Worm (Caenorhabditis elegans) whole organism, young adult: ENCODE measurements around the gene lpr-4.
A peak's percentile ranks its signal among the peaks of the same experiment; 100 is the strongest.

Experiments
- B0019.2 ChIP-seq: fragments of 200-800 bp; sonication (Bioruptor generic); conservative IDR thresholded peaks from 2 replicates; pipeline ENCODE4 v1.3.6; 2022; ENCODE audit warnings: missing genetic modification reagents, missing genetic modification characterization, missing compliant biosample characterization
- D2030.7 ChIP-seq: fragments of 200-800 bp; sonication (Bioruptor generic); IDR thresholded peaks from 2 replicates; pipeline ENCODE4 v1.3.6; 2022; ENCODE audit warnings: missing genetic modification reagents, missing genetic modification characterization, missing compliant biosample characterization
- F23B12.7 ChIP-seq: sonication (generic microtip); optimal IDR thresholded peaks from 2 replicates; lab custom pipeline; 2017; ENCODE audit warnings: missing genetic modification characterization, mild to moderate bottlenecking, missing compliant biosample characterization, antibody characterized with exemption, moderate library complexity; ENCODE audit not compliant: insufficient read depth
- F37B4.10 ChIP-seq: fragments of 200-800 bp; sonication (Bioruptor generic); IDR thresholded peaks from 2 replicates; pipeline ENCODE4 v1.3.6; 2022; ENCODE audit warnings: missing genetic modification characterization, missing compliant biosample characterization
- F39B2.1 ChIP-seq: fragments of 200-800 bp; sonication (Bioruptor generic); IDR thresholded peaks from 2 replicates; pipeline ENCODE4 v1.3.6; 2022; ENCODE audit warnings: missing genetic modification reagents, missing genetic modification characterization, missing compliant biosample characterization
- F52B5.7 ChIP-seq: sonication (generic microtip); optimal IDR thresholded peaks from 2 replicates; lab custom pipeline; 2016; ENCODE audit warnings: mild to moderate bottlenecking, missing genetic modification characterization, missing compliant biosample characterization
- K12H6.12 ChIP-seq: fragments of 200-800 bp; sonication (Bioruptor generic); optimal IDR thresholded peaks from 2 replicates; lab custom pipeline; 2018; ENCODE audit warnings: mild to moderate bottlenecking, missing genetic modification characterization, missing compliant biosample characterization
- Y53G8AR.9 ChIP-seq: fragments of 200-800 bp; sonication (Bioruptor generic); conservative IDR thresholded peaks from 2 replicates; pipeline ENCODE4 v1.3.6; 2022; ENCODE audit warnings: missing genetic modification reagents, missing genetic modification characterization, missing compliant biosample characterization
- Y67H2A.10 ChIP-seq: fragments of 200-800 bp; sonication (Bioruptor generic); conservative IDR thresholded peaks from 2 replicates; pipeline ENCODE4 v1.3.6; 2022; ENCODE audit warnings: missing genetic modification reagents, missing genetic modification characterization, missing compliant biosample characterization
- aptf-2 ChIP-seq: fragments of 200-800 bp; sonication (Bioruptor generic); conservative IDR thresholded peaks from 2 replicates; pipeline ENCODE4 v1.3.6; 2022; ENCODE audit warnings: missing genetic modification reagents, missing genetic modification characterization, missing compliant biosample characterization
- bed-1 ChIP-seq: fragments of 200-800 bp; sonication (Bioruptor generic); IDR thresholded peaks from 2 replicates; pipeline ENCODE4 v1.3.6; 2022; ENCODE audit warnings: missing genetic modification reagents, missing genetic modification characterization, missing compliant biosample characterization
- ccch-3 ChIP-seq: fragments of 200-800 bp; sonication (Bioruptor generic); optimal IDR thresholded peaks from 2 replicates; lab custom pipeline; 2018; ENCODE audit warnings: mild to moderate bottlenecking, missing genetic modification characterization, missing compliant biosample characterization
- cebp-1 ChIP-seq, 2 experiments: fragments of 200-800 bp in 1 of 2; sonication (Bioruptor generic) in 1 of 2; sonication (generic microtip) in 1 of 2; IDR thresholded peaks in 1 of 2; optimal IDR thresholded peaks in 1 of 2; 2 replicates each; pipeline versions ENCODE4 v1.3.6 to Lab custom; 2017 to 2022; ENCODE audit warnings: missing compliant biosample characterization in 2 of 2, missing genetic modification characterization in 2 of 2, mild to moderate bottlenecking in 1 of 2, missing genetic modification reagents in 1 of 2, moderate library complexity in 1 of 2
- die-1 ChIP-seq: sonication (generic microtip); optimal IDR thresholded peaks from 2 replicates; lab custom pipeline; 2016; ENCODE audit warnings: missing genotype, mild to moderate bottlenecking, missing genetic modification characterization, missing compliant biosample characterization
- dox-1 ChIP-seq: fragments of 200-800 bp; sonication (Bioruptor generic); IDR thresholded peaks from 2 replicates; pipeline ENCODE4 v1.3.6; 2022; ENCODE audit warnings: missing genetic modification reagents, missing genetic modification characterization, missing compliant biosample characterization
- efl-1 ChIP-seq: fragments of 150-350 bp; optimal IDR thresholded peaks from 2 replicates; lab custom pipeline; 2014; ENCODE audit warnings: missing biosample characterization, missing genetic modification reagents, missing genetic modification characterization
- egrh-3 ChIP-seq: fragments of 200-800 bp; sonication (Bioruptor generic); IDR thresholded peaks from 2 replicates; pipeline ENCODE4 v1.3.6; 2022; ENCODE audit warnings: missing genetic modification reagents, missing genetic modification characterization, missing compliant biosample characterization
- hmg-1.2 ChIP-seq: fragments of 200-800 bp; sonication (Bioruptor generic); IDR thresholded peaks from 2 replicates; pipeline ENCODE4 v1.3.6; 2022; ENCODE audit warnings: missing genetic modification reagents, missing genetic modification characterization, missing compliant biosample characterization
- hmg-20 ChIP-seq: fragments of 200-800 bp; sonication (Bioruptor generic); IDR thresholded peaks from 2 replicates; pipeline ENCODE4 v1.3.6; 2022; ENCODE audit warnings: missing genetic modification reagents, missing genetic modification characterization, missing compliant biosample characterization
- lin-40 ChIP-seq: sonication (generic microtip); optimal IDR thresholded peaks from 2 replicates; lab custom pipeline; 2016; ENCODE audit warnings: missing genetic modification characterization, mild to moderate bottlenecking, missing compliant biosample characterization, missing genotype, missing genetic modification reagents
- lin-54 ChIP-seq: fragments of 200-800 bp; sonication (Bioruptor generic); optimal IDR thresholded peaks from 2 replicates; lab custom pipeline; 2018; ENCODE audit warnings: mild to moderate bottlenecking, missing genetic modification characterization, missing compliant biosample characterization
- mxl-1 ChIP-seq: sonication (generic microtip); optimal IDR thresholded peaks from 2 replicates; lab custom pipeline; 2016; ENCODE audit warnings: missing genetic modification characterization, missing compliant biosample characterization
- nfyb-1 ChIP-seq: fragments of 200-800 bp; sonication (Bioruptor generic); IDR thresholded peaks from 2 replicates; pipeline ENCODE4 v1.3.6; 2022; ENCODE audit warnings: missing genetic modification reagents, missing genetic modification characterization, missing compliant biosample characterization
- nhr-27 ChIP-seq: fragments of 200-800 bp; sonication (Bioruptor generic); optimal IDR thresholded peaks from 2 replicates; lab custom pipeline; 2018; ENCODE audit warnings: mild to moderate bottlenecking, missing genetic modification characterization, moderate library complexity, missing compliant biosample characterization
- nhr-80 ChIP-seq: sonication (generic microtip); optimal IDR thresholded peaks from 2 replicates; lab custom pipeline; 2016; ENCODE audit warnings: missing genetic modification characterization, missing compliant biosample characterization
- pbrm-1 ChIP-seq: fragments of 200-800 bp; sonication (Bioruptor generic); IDR thresholded peaks from 2 replicates; pipeline ENCODE4 v1.3.6; 2022; ENCODE audit warnings: missing genetic modification reagents, missing genetic modification characterization, missing compliant biosample characterization
- pha-4 ChIP-seq: fragments of 150-350 bp; sonication (generic microtip); optimal IDR thresholded peaks from 2 replicates; lab custom pipeline; 2014; ENCODE audit warnings: missing biosample characterization, missing genetic modification reagents, missing genetic modification characterization
- rpc-1 ChIP-seq, 2 experiments: fragments of 150-350 bp in 1 of 2; sonication (generic microtip) in 1 of 2; optimal IDR thresholded peaks; 2 replicates each; lab custom pipeline; 2014 to 2018; ENCODE audit warnings: missing biosample characterization in 1 of 2, missing genetic modification characterization in 1 of 2, missing genetic modification reagents in 1 of 2, missing genotype in 1 of 2
- tlf-1 ChIP-seq: fragments of 200-800 bp; sonication (Bioruptor generic); optimal IDR thresholded peaks from 2 replicates; lab custom pipeline; 2018; ENCODE audit warnings: mild to moderate bottlenecking, missing genetic modification characterization, missing compliant biosample characterization
- zfh-2 ChIP-seq: fragments of 200-800 bp; sonication (Bioruptor generic); conservative IDR thresholded peaks from 2 replicates; pipeline ENCODE4 v1.3.6; 2022; ENCODE audit warnings: missing genetic modification reagents, missing genetic modification characterization, missing compliant biosample characterization
- ztf-18 ChIP-seq: sonication (generic microtip); optimal IDR thresholded peaks from 2 replicates; lab custom pipeline; 2016; ENCODE audit warnings: missing genotype, mild to moderate bottlenecking, missing genetic modification characterization, missing compliant biosample characterization
- ztf-28 ChIP-seq: fragments of 200-800 bp; sonication (Bioruptor generic); IDR thresholded peaks from 2 replicates; pipeline ENCODE4 v1.3.6; 2022; ENCODE audit warnings: missing genetic modification reagents, missing genetic modification characterization, missing compliant biosample characterization
- ztf-6 ChIP-seq: fragments of 200-800 bp; sonication (Bioruptor generic); IDR thresholded peaks from 2 replicates; pipeline ENCODE4 v1.3.6; 2022; ENCODE audit warnings: missing genetic modification reagents, missing genetic modification characterization, missing compliant biosample characterization

The lpr-4 gene

DNA sequence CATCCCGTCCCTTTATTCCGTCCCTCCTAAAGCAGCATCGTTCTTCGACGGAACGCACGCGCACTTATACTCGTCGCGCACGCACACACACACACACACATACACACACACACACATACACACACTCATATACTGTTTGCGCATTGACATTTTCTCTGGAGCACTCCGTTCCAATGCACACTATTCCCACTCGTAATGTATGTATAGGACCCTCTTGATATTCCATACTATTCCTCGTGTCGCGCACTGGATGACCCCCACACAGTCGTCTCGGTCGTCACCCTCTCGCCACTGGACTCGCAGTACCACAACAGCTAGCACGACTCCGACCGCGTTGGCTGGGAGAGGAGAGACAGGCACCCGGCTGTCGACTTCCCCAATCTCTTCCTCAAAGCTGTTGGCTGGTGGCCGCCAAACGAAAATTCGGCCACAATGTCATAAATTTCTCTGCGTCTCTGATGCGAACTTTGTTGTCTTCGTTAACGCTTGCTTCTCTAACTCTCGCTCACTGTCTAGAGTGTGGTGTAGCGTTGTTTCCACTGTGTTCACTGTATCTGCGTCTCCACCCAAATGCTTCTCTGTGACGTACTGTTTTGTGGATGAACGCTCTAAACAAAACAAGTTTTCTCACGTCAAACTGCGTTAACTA is 33.8 kb upstream of the lpr-4 start (continued):
- TF ChIP-seq F23B12.7 = no peak
- TF ChIP-seq tlf-1 (GFP tag; lab: Kevin White, UChicago) = no peak
- TF ChIP-seq lin-54 (GFP tag; lab: Kevin White, UChicago) = peak; percentile 2
- no peak for TF ChIP-seq ccch-3 (GFP tag; lab: Kevin White, UChicago)
- no peak for TF ChIP-seq Y53G8AR.9 (GFP tag; lab: Robert Waterston, UW)

DNA sequence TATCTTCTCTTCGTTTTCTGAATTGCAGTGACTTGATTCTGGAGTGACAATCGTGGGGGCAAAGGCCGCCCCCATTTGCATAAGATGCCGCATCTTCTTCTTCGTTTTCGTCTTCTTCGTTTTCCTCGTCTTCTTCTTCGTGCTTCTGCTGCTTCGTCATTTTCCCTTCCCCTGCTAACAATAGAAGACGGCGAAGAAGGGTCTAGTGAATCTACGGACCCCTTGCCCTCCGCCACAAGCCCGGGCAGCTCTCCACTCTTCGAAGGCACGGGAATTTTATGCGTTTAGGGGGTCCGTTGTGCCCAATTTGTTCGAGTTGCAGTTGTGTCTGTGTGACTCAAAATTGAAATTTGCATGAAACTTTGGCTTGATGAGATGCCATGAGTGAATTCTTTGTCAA is 33.1 kb upstream of the lpr-4 start:
- 0 out of 2 replicates have a peak, but pooled peaks have one; percentile 18 for TF ChIP-seq ztf-28 (GFP tag; lab: Robert Waterston, UW)
- TF ChIP-seq nfyb-1 (GFP tag; lab: Robert Waterston, UW) = 0 out of 2 replicates have a peak, but pooled peaks have one; percentile 38
- TF ChIP-seq mxl-1 (tag; lab: Kevin White, UChicago) = no peak
- 0 out of 2 replicates have a peak, but pooled peaks have one; percentile 11 for TF ChIP-seq pbrm-1 (GFP tag; lab: Robert Waterston, UW)
- 0 out of 2 replicates have a peak, but pooled peaks have one; percentile 9 for TF ChIP-seq zfh-2 (GFP tag; lab: Robert Waterston, UW)

DNA sequence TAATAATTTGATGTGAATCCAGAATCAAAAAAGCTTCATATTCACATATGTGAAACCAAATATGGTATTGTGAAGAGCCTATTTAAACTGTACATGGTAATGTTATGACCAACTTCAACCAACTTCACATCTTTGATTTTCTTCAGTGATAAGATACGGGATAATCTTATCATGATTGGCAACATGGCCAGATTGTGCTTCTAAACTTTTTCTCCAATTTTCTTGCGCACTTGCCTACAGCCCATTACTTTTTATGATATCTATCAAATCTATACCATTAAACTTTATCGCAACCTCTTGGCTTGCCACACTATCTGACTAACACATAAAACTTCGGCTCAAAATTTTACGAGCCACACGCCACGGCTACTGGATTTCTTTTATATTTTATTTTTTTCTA is 32.5 kb upstream of the lpr-4 start:
- TF ChIP-seq ztf-18 = no peak
- TF ChIP-seq, all 124 proteins: peak for 0

DNA sequence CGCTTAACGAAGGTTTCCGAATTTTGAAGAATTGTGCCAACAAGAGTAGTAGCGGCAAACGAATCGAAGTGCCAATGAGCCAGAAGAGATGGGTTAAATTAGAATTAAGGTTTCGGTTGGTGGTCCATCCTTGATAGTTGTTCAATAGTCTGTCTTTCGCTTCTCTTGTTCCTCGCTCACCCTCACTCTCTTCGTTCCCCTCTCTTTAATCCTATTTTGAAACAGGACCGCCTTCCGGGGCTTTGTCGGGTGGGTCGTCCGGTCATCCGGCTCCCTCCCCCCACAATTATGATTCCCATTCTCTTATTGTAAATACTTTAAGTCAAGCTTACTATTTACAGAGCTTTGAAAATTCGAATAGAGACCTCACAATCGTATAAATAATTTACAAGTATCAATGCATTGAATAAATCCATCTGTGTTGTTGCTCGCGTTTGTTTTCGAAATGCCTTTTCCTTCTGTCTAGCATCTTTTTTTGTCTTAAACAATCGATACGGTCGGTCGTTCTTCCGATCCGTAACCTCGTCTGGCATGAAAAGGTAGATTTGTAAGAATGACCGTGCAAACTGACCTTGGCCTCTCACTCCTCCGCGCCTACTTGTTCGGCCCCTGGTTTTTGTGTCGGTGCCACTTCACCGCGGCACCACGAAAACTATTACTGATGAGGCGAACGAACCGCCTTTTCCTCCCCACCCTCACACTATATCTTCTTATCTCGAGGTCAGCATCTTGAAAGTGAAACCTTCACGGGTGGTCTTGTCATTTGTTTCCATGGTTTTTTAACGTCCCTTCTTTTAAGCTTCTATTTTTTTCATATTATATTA is 31.6 kb upstream of the lpr-4 start:
- 0 out of 2 replicates have a peak, but pooled peaks have one; percentile 47 for TF ChIP-seq F37B4.10 (GFP tag; lab: Robert Waterston, UW)
- 0 out of 2 replicates have a peak, but pooled peaks have one; percentile 18 for TF ChIP-seq zfh-2 (GFP tag; lab: Robert Waterston, UW)
- no peak for TF ChIP-seq D2030.7 (GFP tag; lab: Robert Waterston, UW)
- TF ChIP-seq, all 124 proteins: peak for 2

DNA sequence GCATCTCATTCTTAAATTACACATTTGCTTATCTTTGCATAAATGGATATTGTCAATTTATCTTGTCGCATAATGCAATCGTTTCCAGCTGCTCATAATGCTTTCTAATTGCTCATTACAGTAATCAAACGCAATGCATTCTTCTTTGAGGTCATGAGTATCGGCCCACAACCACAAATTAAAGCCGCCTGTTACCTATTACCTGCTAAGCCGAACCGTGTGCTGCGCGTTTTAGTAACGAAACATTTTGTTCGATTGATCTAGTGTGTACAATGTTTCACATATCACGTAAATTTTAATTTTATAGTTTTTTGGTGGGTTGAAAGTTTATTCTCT is 31.0 kb upstream of the lpr-4 start:
- no peak for TF ChIP-seq bed-1 (GFP tag; lab: Robert Waterston, UW)
- TF ChIP-seq Y67H2A.10 = no peak
- TF ChIP-seq hmg-1.2 (GFP tag; lab: Robert Waterston, UW) = no peak
- TF ChIP-seq nhr-27 (tag; lab: Kevin White, UChicago) = no peak
- no peak for TF ChIP-seq rpc-1 (optimal IDR thresholded peaks at IDR 0.05; lab: Kevin White, UChicago)
- no peak for TF ChIP-seq rpc-1 (tag; optimal IDR thresholded peaks at IDR 0.05; lab: Kevin White, UChicago)
- TF ChIP-seq pha-4 = no peak
- TF ChIP-seq F52B5.7 (tag; lab: Kevin White, UChicago) = no peak
- no peak for TF ChIP-seq aptf-2 (GFP tag; lab: Robert Waterston, UW)
- no peak for TF ChIP-seq F39B2.1 (GFP tag; lab: Robert Waterston, UW)
- no peak for TF ChIP-seq dox-1
- TF ChIP-seq ztf-6 = no peak
- no peak for TF ChIP-seq B0019.2

DNA sequence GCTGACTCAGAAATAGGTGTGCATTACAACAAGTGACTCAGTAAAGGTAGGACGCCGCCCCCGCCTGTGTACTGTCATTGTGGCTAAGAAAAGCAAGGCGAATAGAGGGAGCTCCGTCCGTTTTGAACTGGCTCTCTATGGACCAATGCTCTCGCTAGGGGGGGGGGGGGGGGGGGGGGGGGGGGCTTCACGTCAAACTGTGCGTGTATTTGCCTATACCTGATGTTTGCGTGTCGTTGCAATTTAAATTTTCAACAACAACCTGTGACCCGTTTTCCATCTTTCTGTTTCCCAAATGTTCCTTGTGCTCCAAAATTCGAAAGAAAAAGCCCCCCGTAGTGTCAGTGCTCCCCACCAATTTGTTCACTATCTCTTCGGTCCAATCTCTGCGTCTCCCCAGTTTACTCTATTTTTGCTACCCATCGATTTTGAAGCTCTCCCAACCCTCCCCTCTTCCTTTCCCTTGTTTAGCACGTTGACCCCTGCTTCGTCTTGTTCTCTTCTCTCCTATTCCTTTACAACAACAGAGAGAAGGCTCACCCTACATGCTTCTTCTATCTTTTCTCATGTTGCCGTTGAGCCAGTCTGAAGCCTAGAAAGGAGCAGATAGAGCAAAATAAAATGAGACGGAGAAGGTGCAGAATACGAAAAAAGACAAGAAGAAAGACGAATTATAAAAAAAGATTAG is 30.4 kb upstream of the lpr-4 start:
- no peak for TF ChIP-seq efl-1 (GFP tag; lab: Kevin White, UChicago)
- no peak for TF ChIP-seq die-1
- peak; percentile 27; the same call in 1 of the 2 replicates for TF ChIP-seq egrh-3 (GFP tag; lab: Robert Waterston, UW)
- peak; percentile 7 for TF ChIP-seq K12H6.12 (tag; lab: Kevin White, UChicago)
- peak; percentile 23 for TF ChIP-seq nhr-80 (tag; lab: Kevin White, UChicago)
- no peak for TF ChIP-seq cebp-1 (GFP tag; IDR thresholded peaks at IDR 0.05; lab: Robert Waterston, UW)
- peak; percentile 27 for TF ChIP-seq cebp-1 (tag; optimal IDR thresholded peaks at IDR 0.05; lab: Kevin White, UChicago)
- TF ChIP-seq lin-40 (tag; lab: Kevin White, UChicago) = peak; percentile 18
- 0 out of 2 replicates have a peak, but pooled peaks have one; percentile 29 for TF ChIP-seq hmg-20 (GFP tag; lab: Robert Waterston, UW)
- peak; percentile 88 for TF ChIP-seq zfh-2 (GFP tag; lab: Robert Waterston, UW)
- 0 out of 2 replicates have a peak, but pooled peaks have one; percentile 28 for TF ChIP-seq dox-1
